Worm (Caenorhabditis elegans) whole organism, early embryonic: ENCODE measurements around the gene Y60A9A.1.

Experiments
- ama-1 ChIP-seq: fragments of 150-350 bp; optimal IDR thresholded peaks from 2 replicates; lab custom pipeline; 2014
- hmg-4 ChIP-seq: fragments of 200-800 bp; sonication (Bioruptor generic); optimal IDR thresholded peaks from 2 replicates; lab custom pipeline; 2018; ENCODE audit warnings: mild to moderate bottlenecking, missing genetic modification characterization, missing compliant biosample characterization

ce11 chrX:14335621-14336020 lies 41.4 kb downstream of the Y60A9A.1 start:
- TF ChIP-seq ama-1 (lab: Kevin White, UChicago) (no peak), hmg-4 (GFP tag; lab: Kevin White, UChicago) (no peak)
